Worm (Caenorhabditis elegans) whole organism, young adult: ENCODE results near the gene sra-32.
A peak's percentile ranks its signal among the peaks of the same experiment; 100 is the strongest.

Experiments
- D2030.7 ChIP-seq: fragments of 200-800 bp; sonication (Bioruptor generic); IDR thresholded peaks from 2 replicates; pipeline ENCODE4 v1.3.6; 2022; ENCODE audit warnings: missing genetic modification reagents, missing genetic modification characterization, missing compliant biosample characterization
- F10E7.11 ChIP-seq: sonication (generic microtip); optimal IDR thresholded peaks from 2 replicates; lab custom pipeline; 2017; ENCODE audit warnings: mild to moderate bottlenecking, missing genetic modification characterization, moderate library complexity, missing compliant biosample characterization
- F22D6.2 ChIP-seq: sonication (generic microtip); optimal IDR thresholded peaks from 2 replicates; lab custom pipeline; 2016; ENCODE audit warnings: mild to moderate bottlenecking, missing genetic modification characterization, missing compliant biosample characterization
- F23B12.7 ChIP-seq: sonication (generic microtip); optimal IDR thresholded peaks from 2 replicates; lab custom pipeline; 2017; ENCODE audit warnings: missing genetic modification characterization, mild to moderate bottlenecking, missing compliant biosample characterization, antibody characterized with exemption, moderate library complexity; ENCODE audit not compliant: insufficient read depth
- F33H1.4 ChIP-seq: fragments of 200-800 bp; sonication (Bioruptor generic); IDR thresholded peaks from 2 replicates; pipeline ENCODE4 v1.3.6; 2022; ENCODE audit warnings: missing genetic modification reagents, missing genetic modification characterization, missing compliant biosample characterization
- F37B4.10 ChIP-seq: fragments of 200-800 bp; sonication (Bioruptor generic); IDR thresholded peaks from 2 replicates; pipeline ENCODE4 v1.3.6; 2022; ENCODE audit warnings: missing genetic modification characterization, missing compliant biosample characterization
- F49E8.2 ChIP-seq: sonication (generic microtip); optimal IDR thresholded peaks from 3 replicates; lab custom pipeline; 2017; ENCODE audit warnings: missing genetic modification characterization, mild to moderate bottlenecking, missing compliant biosample characterization, antibody characterized with exemption, moderate library complexity; ENCODE audit not compliant: insufficient read depth
- F57A8.1 ChIP-seq: fragments of 200-800 bp; sonication (Bioruptor generic); optimal IDR thresholded peaks from 2 replicates; lab custom pipeline; 2018; ENCODE audit warnings: mild to moderate bottlenecking, missing genetic modification characterization, moderate library complexity, missing compliant biosample characterization
- K12H6.12 ChIP-seq: fragments of 200-800 bp; sonication (Bioruptor generic); optimal IDR thresholded peaks from 2 replicates; lab custom pipeline; 2018; ENCODE audit warnings: mild to moderate bottlenecking, missing genetic modification characterization, missing compliant biosample characterization
- T07F8.4 ChIP-seq: sonication (generic microtip); optimal IDR thresholded peaks from 2 replicates; lab custom pipeline; 2016; ENCODE audit warnings: mild to moderate bottlenecking, missing genetic modification characterization, moderate library complexity, missing compliant biosample characterization
- Y95B8A.8 ChIP-seq: fragments of 200-800 bp; sonication (Bioruptor generic); IDR thresholded peaks from 2 replicates; pipeline ENCODE4 v1.3.6; 2022; ENCODE audit warnings: missing genetic modification reagents, missing genetic modification characterization, missing compliant biosample characterization
- bed-2 ChIP-seq: fragments of 200-800 bp; sonication (Bioruptor generic); IDR thresholded peaks from 2 replicates; pipeline ENCODE4 v1.3.6; 2022; ENCODE audit warnings: missing genetic modification reagents, missing genetic modification characterization, missing compliant biosample characterization
- ccch-3 ChIP-seq: fragments of 200-800 bp; sonication (Bioruptor generic); optimal IDR thresholded peaks from 2 replicates; lab custom pipeline; 2018; ENCODE audit warnings: mild to moderate bottlenecking, missing genetic modification characterization, missing compliant biosample characterization
- ceh-100 ChIP-seq: fragments of 200-800 bp; sonication (Bioruptor generic); IDR thresholded peaks from 2 replicates; pipeline ENCODE4 v1.3.6; 2022; ENCODE audit warnings: missing genetic modification reagents, missing genetic modification characterization, missing compliant biosample characterization
- ceh-27 ChIP-seq: fragments of 200-800 bp; sonication (Bioruptor generic); optimal IDR thresholded peaks from 2 replicates; lab custom pipeline; 2018; ENCODE audit warnings: mild to moderate bottlenecking, missing genetic modification characterization, moderate library complexity, missing compliant biosample characterization
- ceh-40 ChIP-seq: fragments of 200-800 bp; sonication (Bioruptor generic); IDR thresholded peaks from 2 replicates; pipeline ENCODE4 v1.3.6; 2022; ENCODE audit warnings: missing genetic modification characterization, missing compliant biosample characterization
- ceh-91 ChIP-seq: fragments of 200-800 bp; sonication (Bioruptor generic); IDR thresholded peaks from 2 replicates; pipeline ENCODE4 v1.3.6; 2022; ENCODE audit warnings: missing genetic modification reagents, missing genetic modification characterization, missing compliant biosample characterization
- chd-7 ChIP-seq: sonication (generic microtip); optimal IDR thresholded peaks from 2 replicates; lab custom pipeline; 2016; ENCODE audit warnings: mild to moderate bottlenecking, missing genetic modification characterization, moderate library complexity, missing compliant biosample characterization
- efl-1 ChIP-seq: fragments of 150-350 bp; optimal IDR thresholded peaks from 2 replicates; lab custom pipeline; 2014; ENCODE audit warnings: missing biosample characterization, missing genetic modification reagents, missing genetic modification characterization
- egl-18 ChIP-seq: fragments of 200-800 bp; sonication (Bioruptor generic); IDR thresholded peaks from 2 replicates; pipeline ENCODE4 v1.3.6; 2022; ENCODE audit warnings: missing genetic modification reagents, missing genetic modification characterization, missing compliant biosample characterization
- ets-4 ChIP-seq: fragments of 200-800 bp; sonication (Bioruptor generic); optimal IDR thresholded peaks from 2 replicates; lab custom pipeline; 2018; ENCODE audit warnings: mild to moderate bottlenecking, missing genetic modification characterization, missing compliant biosample characterization
- fkh-3 ChIP-seq: sonication (generic microtip); optimal IDR thresholded peaks from 2 replicates; lab custom pipeline; 2016; ENCODE audit warnings: mild to moderate bottlenecking, missing genetic modification characterization, missing compliant biosample characterization
- him-1 ChIP-seq: sonication (generic microtip); optimal IDR thresholded peaks from 2 replicates; lab custom pipeline; 2016; ENCODE audit warnings: missing genotype, missing genetic modification reagents, missing genetic modification characterization, missing compliant biosample characterization
- hmg-1.2 ChIP-seq: fragments of 200-800 bp; sonication (Bioruptor generic); IDR thresholded peaks from 2 replicates; pipeline ENCODE4 v1.3.6; 2022; ENCODE audit warnings: missing genetic modification reagents, missing genetic modification characterization, missing compliant biosample characterization
- lsl-1 ChIP-seq: fragments of 200-800 bp; sonication (Bioruptor generic); optimal IDR thresholded peaks from 2 replicates; lab custom pipeline; 2018; ENCODE audit warnings: mild to moderate bottlenecking, missing genetic modification characterization, moderate library complexity, missing compliant biosample characterization
- madf-6 ChIP-seq: fragments of 200-800 bp; sonication (Bioruptor generic); IDR thresholded peaks from 2 replicates; pipeline ENCODE4 v1.3.6; 2022; ENCODE audit warnings: missing genetic modification reagents, missing genetic modification characterization, missing compliant biosample characterization
- madf-8 ChIP-seq: fragments of 200-800 bp; sonication (Bioruptor generic); conservative IDR thresholded peaks from 2 replicates; pipeline ENCODE4 v1.3.6; 2022; ENCODE audit warnings: missing genetic modification reagents, missing genetic modification characterization, missing compliant biosample characterization
- mcd-1 ChIP-seq: fragments of 200-800 bp; sonication (Bioruptor generic); IDR thresholded peaks from 2 replicates; pipeline ENCODE4 v1.3.6; 2022; ENCODE audit warnings: missing genetic modification reagents, missing genetic modification characterization, missing compliant biosample characterization
- mes-4 ChIP-seq: sonication (generic microtip); optimal IDR thresholded peaks from 2 replicates; lab custom pipeline; 2016; ENCODE audit warnings: missing genotype, missing genetic modification characterization, missing compliant biosample characterization
- mxl-1 ChIP-seq: sonication (generic microtip); optimal IDR thresholded peaks from 2 replicates; lab custom pipeline; 2016; ENCODE audit warnings: missing genetic modification characterization, missing compliant biosample characterization
- nfya-2 ChIP-seq: fragments of 200-800 bp; sonication (Bioruptor generic); IDR thresholded peaks from 2 replicates; pipeline ENCODE4 v1.3.6; 2022; ENCODE audit warnings: missing genetic modification reagents, missing genetic modification characterization, missing compliant biosample characterization
- pha-4 ChIP-seq: fragments of 150-350 bp; sonication (generic microtip); optimal IDR thresholded peaks from 2 replicates; lab custom pipeline; 2014; ENCODE audit warnings: missing biosample characterization, missing genetic modification reagents, missing genetic modification characterization
- rcor-1 ChIP-seq: fragments of 200-800 bp; sonication (Bioruptor generic); IDR thresholded peaks from 2 replicates; pipeline ENCODE4 v1.3.6; 2022; ENCODE audit warnings: missing genetic modification reagents, missing genetic modification characterization, missing compliant biosample characterization
- repo-1 ChIP-seq: sonication (generic microtip); optimal IDR thresholded peaks from 2 replicates; lab custom pipeline; 2017; ENCODE audit warnings: mild to moderate bottlenecking, missing genetic modification characterization, missing compliant biosample characterization
- sea-2 ChIP-seq: fragments of 200-800 bp; sonication (Bioruptor generic); IDR thresholded peaks from 2 replicates; pipeline ENCODE4 v1.3.6; 2022; ENCODE audit warnings: missing genetic modification characterization, missing compliant biosample characterization
- snpc-1.1 ChIP-seq: sonication (generic microtip); optimal IDR thresholded peaks from 2 replicates; lab custom pipeline; 2017; ENCODE audit warnings: missing genetic modification characterization, mild to moderate bottlenecking, missing compliant biosample characterization, antibody characterized with exemption, moderate library complexity, missing genotype, missing genetic modification reagents; ENCODE audit not compliant: insufficient read depth
- sptf-2 ChIP-seq: fragments of 200-800 bp; sonication (Bioruptor generic); optimal IDR thresholded peaks from 2 replicates; lab custom pipeline; 2018; ENCODE audit warnings: mild to moderate bottlenecking, missing genetic modification characterization, missing compliant biosample characterization
- xnd-1 ChIP-seq: sonication (generic microtip); optimal IDR thresholded peaks from 2 replicates; lab custom pipeline; 2016; ENCODE audit warnings: missing genotype, missing genetic modification reagents, missing genetic modification characterization, missing compliant biosample characterization
- ztf-25 ChIP-seq: fragments of 200-800 bp; sonication (Bioruptor generic); IDR thresholded peaks from 2 replicates; pipeline ENCODE4 v1.3.6; 2022; ENCODE audit warnings: missing genetic modification reagents, missing genetic modification characterization, missing compliant biosample characterization
- ztf-6 ChIP-seq: fragments of 200-800 bp; sonication (Bioruptor generic); IDR thresholded peaks from 2 replicates; pipeline ENCODE4 v1.3.6; 2022; ENCODE audit warnings: missing genetic modification reagents, missing genetic modification characterization, missing compliant biosample characterization

Gene sra-32

DNA sequence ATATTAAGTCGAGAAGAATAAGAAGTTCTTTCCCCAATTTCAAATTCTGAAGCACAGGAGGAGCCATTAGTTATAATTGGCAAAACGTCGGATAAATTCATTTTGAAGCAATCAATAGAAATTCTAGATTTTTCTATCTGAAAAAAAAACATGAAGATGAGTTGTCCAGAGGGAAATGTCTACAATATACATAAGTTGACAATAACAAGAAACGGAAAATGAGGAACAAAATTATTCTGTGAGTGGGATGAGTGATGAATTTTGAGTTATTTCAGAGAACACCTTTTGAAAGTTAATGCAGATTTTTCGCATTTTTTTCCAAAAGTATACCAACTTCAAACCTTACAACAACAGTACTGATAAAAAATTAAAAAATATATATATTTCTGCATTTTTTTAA, 8.9 kb upstream of the sra-32 start, which contains the start of gene sra-36:
TSS of gene sra-36 (minus strand) at position 101 of the 400 bp plus-strand sequence.
- TF ChIP-seq mes-4 (tag; lab: Kevin White, UChicago) (no peak), F22D6.2 (tag; lab: Kevin White, UChicago) (no peak), fkh-3 (tag; lab: Kevin White, UChicago) (no peak), mcd-1 (no peak), ceh-40 (GFP tag; lab: Robert Waterston, UW) (no peak), F10E7.11 (tag; lab: Kevin White, UChicago) (no peak), nfya-2 (GFP tag; lab: Robert Waterston, UW) (no peak), snpc-1.1 (tag; lab: Kevin White, UChicago) (no peak), mxl-1 (tag; lab: Kevin White, UChicago) (no peak), him-1 (tag; lab: Kevin White, UChicago) (no peak), ztf-6 (no peak)

DNA sequence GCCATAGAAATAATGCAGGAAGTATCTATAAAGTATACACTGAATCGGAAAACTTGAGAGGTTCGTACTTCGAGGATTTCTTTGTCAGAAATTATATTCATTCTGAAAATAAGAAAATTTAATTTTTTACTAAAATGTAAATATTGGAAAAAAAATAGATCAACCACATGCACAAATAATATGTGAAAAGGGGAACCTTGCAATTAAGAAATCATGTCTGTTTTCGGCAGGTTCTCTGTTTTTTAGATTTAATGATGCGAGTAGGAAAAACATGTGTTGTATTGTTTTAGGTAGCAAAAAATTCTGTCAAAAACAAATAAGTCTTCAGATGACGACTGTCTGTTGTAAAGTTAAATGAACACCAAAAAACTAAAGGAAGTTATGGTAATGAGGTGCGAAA, 5.4 kb upstream of the sra-32 start, which contains the start of gene sra-33:
TSS of gene sra-33 (minus strand) at position 101 of the 400 bp plus-strand sequence.
- TF ChIP-seq ceh-91 (no peak), F57A8.1 (no peak), F37B4.10 (GFP tag; lab: Robert Waterston, UW) (no peak), F23B12.7 (no peak), repo-1 (tag; lab: Kevin White, UChicago) (no peak), D2030.7 (GFP tag; lab: Robert Waterston, UW) (no peak), ztf-6 (no peak), ztf-25 (no peak), ets-4 (GFP tag; lab: Kevin White, UChicago) (no peak), fkh-3 (tag; lab: Kevin White, UChicago) (no peak), T07F8.4 (tag; lab: Kevin White, UChicago) (no peak), bed-2 (no peak), pha-4 (tag; lab: Kevin White, UChicago) (no peak), K12H6.12 (tag; lab: Kevin White, UChicago) (no peak), Y95B8A.8 (GFP tag; lab: Robert Waterston, UW) (no peak), rcor-1 (GFP tag; lab: Robert Waterston, UW) (no peak)

- TF ChIP-seq lsl-1 (no peak), sea-2 (no peak), egl-18 (GFP tag; lab: Robert Waterston, UW) (no peak), ceh-91 (no peak), pha-4 (tag; lab: Kevin White, UChicago) (no peak), ceh-27 (no peak)
Observed at ce11 chrII:4527800-4528199, 4.0 kb downstream of the sra-32 start, which contains the start of gene sra-35. sra-35 (minus strand) TSS chrII:4527900.

- TF ChIP-seq chd-7 (no peak), xnd-1 (peak; percentile 41), F33H1.4 (GFP tag; lab: Robert Waterston, UW) (no peak), efl-1 (GFP tag; lab: Kevin White, UChicago) (peak; percentile 59), sptf-2 (GFP tag; lab: Kevin White, UChicago) (no peak), madf-6 (GFP tag; lab: Robert Waterston, UW) (peak; percentile 81), ceh-100 (GFP tag; lab: Robert Waterston, UW) (no peak), ccch-3 (GFP tag; lab: Kevin White, UChicago) (no peak), ceh-91 (0 out of 2 replicates have a peak, but pooled peaks have one; percentile 11), ceh-27 (no peak), madf-8 (GFP tag; lab: Robert Waterston, UW) (peak; percentile 62), Y95B8A.8 (GFP tag; lab: Robert Waterston, UW) (no peak), hmg-1.2 (GFP tag; lab: Robert Waterston, UW) (no peak), F49E8.2 (no peak)
Observed at ce11 chrII:4525185-4525584, 6.6 kb downstream of the sra-32 start.
